Fruit fly (Drosophila melanogaster): ENCODE data around the gene CG45413.
A peak's percentile ranks its signal among the peaks of the same experiment; 100 is the strongest.

Gene CG45413

dm6 chr3L:6961992-6962570, 30.3 kb upstream of the CG45413 start:
- TF ChIP-seq H2.0 (GFP tag; IDR thresholded peaks at IDR 0.05), result no peak
- no peak for TF ChIP-seq tup (GFP tag; optimal IDR thresholded peaks at IDR 0.05)
- TF ChIP-seq CG10979 (tag; optimal IDR thresholded peaks at IDR 0.05), result no peak
- TF ChIP-seq prd (optimal IDR thresholded peaks at IDR 0.05), result no peak
- no peak for TF ChIP-seq prd (GFP tag; IDR thresholded peaks at IDR 0.05)
- no peak for TF ChIP-seq CG7372 (GFP tag; IDR thresholded peaks at IDR 0.05)
- TF ChIP-seq exex (tag; optimal IDR thresholded peaks at IDR 0.05), result peak; percentile 71
- no peak for TF ChIP-seq Dp (GFP tag; optimal IDR thresholded peaks at IDR 0.05)
- TF ChIP-seq aop (GFP tag; IDR thresholded peaks at IDR 0.05), result no peak
- no peak for TF ChIP-seq CG31365 (tag; optimal IDR thresholded peaks at IDR 0.05)
- TF ChIP-seq Pdp1 (GFP tag; optimal IDR thresholded peaks at IDR 0.05), result peak in 1 of 2 experiments; percentile 73
- no peak for TF ChIP-seq Atf6 (GFP tag; IDR thresholded peaks at IDR 0.05)
- no peak for TF ChIP-seq CG32532 (GFP tag; IDR thresholded peaks at IDR 0.05)
- no peak for TF ChIP-seq CG2712 (tag; optimal IDR thresholded peaks at IDR 0.05)
- TF ChIP-seq CG7839 (tag; optimal IDR thresholded peaks at IDR 0.05), result no peak
- TF ChIP-seq gt (GFP tag; IDR thresholded peaks at IDR 0.05), result no peak
- no peak for TF ChIP-seq ATbp (GFP tag; optimal IDR thresholded peaks at IDR 0.05)
- TF ChIP-seq CG18764 (GFP tag; optimal IDR thresholded peaks at IDR 0.05), result no peak
- no peak for TF ChIP-seq pb (GFP tag; optimal IDR thresholded peaks at IDR 0.05)
- TF ChIP-seq nerfin-1 (tag; optimal IDR thresholded peaks at IDR 0.05), result no peak
- TF ChIP-seq hbn (GFP tag; IDR thresholded peaks at IDR 0.05; ENCODE audit: partially characterized antibody), result no peak
- no peak for TF ChIP-seq p53 (GFP tag; optimal IDR thresholded peaks at IDR 0.05)
- no peak for TF ChIP-seq ab (GFP tag; optimal IDR thresholded peaks at IDR 0.05)
- no peak for TF ChIP-seq Bgb (GFP tag; IDR thresholded peaks at IDR 0.05; ENCODE audit: partially characterized antibody)
- no peak for TF ChIP-seq Hsf (GFP tag; optimal IDR thresholded peaks at IDR 0.05)
- TF ChIP-seq CG34376 (GFP tag; optimal IDR thresholded peaks at IDR 0.05), result peak; percentile 53
- no peak for TF ChIP-seq CG14441 (GFP tag; IDR thresholded peaks at IDR 0.05)
- TF ChIP-seq az2 (GFP tag; optimal IDR thresholded peaks at IDR 0.05), result no peak
- TF ChIP-seq chm (GFP tag; IDR thresholded peaks at IDR 0.05), result no peak
- no peak for TF ChIP-seq CG14014 (GFP tag; IDR thresholded peaks at IDR 0.05)
- TF ChIP-seq grn (GFP tag; optimal IDR thresholded peaks at IDR 0.05), result peak; percentile 50
- TF ChIP-seq seq (GFP tag; IDR thresholded peaks at IDR 0.05), result no peak
- TF ChIP-seq corto (GFP tag; optimal IDR thresholded peaks at IDR 0.05), result peak; percentile 16
- TF ChIP-seq inv (GFP tag; IDR thresholded peaks at IDR 0.05; ENCODE audit: partially characterized antibody), result no peak
- no peak for TF ChIP-seq ham (GFP tag; IDR thresholded peaks at IDR 0.05)
- TF ChIP-seq hb (GFP tag; IDR thresholded peaks at IDR 0.05; ENCODE audit: partially characterized antibody), result no peak
- no peak for TF ChIP-seq CG10267 (tag; optimal IDR thresholded peaks at IDR 0.05)
- no peak for TF ChIP-seq crp (GFP tag; optimal IDR thresholded peaks at IDR 0.05)
- peak; percentile 75 for TF ChIP-seq Ets65A (GFP tag)

- TF ChIP-seq CG31441 (GFP tag; IDR thresholded peaks at IDR 0.05), result 0 out of 2 replicates have a peak, but pooled peaks have one; percentile 21
- TF ChIP-seq nmo (GFP tag; optimal IDR thresholded peaks at IDR 0.05), result peak; percentile 1
- TF ChIP-seq CG12659 (GFP tag; optimal IDR thresholded peaks at IDR 0.05), result peak; percentile 1
- no peak for TF ChIP-seq org-1 (GFP tag; optimal IDR thresholded peaks at IDR 0.05)
- TF ChIP-seq BEAF-32 (GFP tag; optimal IDR thresholded peaks at IDR 0.05), result peak; percentile 1
- TF ChIP-seq MESR4 (GFP tag; optimal IDR thresholded peaks at IDR 0.05), result peak; percentile 51
- no peak for TF ChIP-seq CG15479 (GFP tag; optimal IDR thresholded peaks at IDR 0.05)
- TF ChIP-seq MBD-R2 (GFP tag; IDR thresholded peaks at IDR 0.05), result peak; percentile 52; the same call in 1 of the 2 replicates
- TF ChIP-seq CG1792 (GFP tag; optimal IDR thresholded peaks at IDR 0.05), result no peak
- no peak for TF ChIP-seq scrt (GFP tag; optimal IDR thresholded peaks at IDR 0.05)
- peak; percentile 27 for TF ChIP-seq CG4617 (GFP tag; optimal IDR thresholded peaks at IDR 0.05; ENCODE audit: borderline replicate concordance)
- TF ChIP-seq CG9797 (GFP tag; optimal IDR thresholded peaks at IDR 0.05), result peak; percentile 62
Measured at dm6 chr3L:6957753-6958420, 26.1 kb upstream of the CG45413 start, which contains the start of the genes Uqcc1 and Surf1. TSS of gene Uqcc1 (minus strand) at chr3L:6958108. TSS of gene Surf1 (plus strand) at chr3L:6958346.

Data from whole organism, embryonic.